Fruit fly (Drosophila melanogaster) whole organism, embryonic: ENCODE measurements around the gene Oscillin.

ENCODE experiments used
- BEAF-32 ChIP-seq: fragments of 200-800 bp; sonication (Bioruptor generic); optimal IDR thresholded peaks from 3 replicates; lab custom pipeline; 2017; ENCODE audit warnings: missing biosample characterization, missing genetic modification characterization, mild to moderate bottlenecking, moderate library complexity, missing genetic modification reagents
- Bteb2 ChIP-seq: fragments of 200-800 bp; sonication (Bioruptor generic); optimal IDR thresholded peaks from 2 replicates; lab custom pipeline; 2016; ENCODE audit warnings: missing biosample characterization, missing genetic modification characterization
- CG10565 ChIP-seq: fragments of 200-800 bp; sonication (Bioruptor generic); optimal IDR thresholded peaks from 3 replicates; lab custom pipeline; 2016; ENCODE audit warnings: missing biosample characterization, mild to moderate bottlenecking, missing genetic modification characterization
- CG12299 ChIP-seq: fragments of 200-800 bp; sonication (Bioruptor generic); optimal IDR thresholded peaks from 2 replicates; lab custom pipeline; 2018; ENCODE audit warnings: missing biosample characterization, mild to moderate bottlenecking, missing genetic modification characterization
- CG12391 ChIP-seq: fragments of 200-800 bp; sonication (Bioruptor generic); optimal IDR thresholded peaks from 3 replicates; lab custom pipeline; 2018; ENCODE audit warnings: missing biosample characterization, mild to moderate bottlenecking, missing genetic modification characterization, moderate library complexity
- CG13287 ChIP-seq: fragments of 200-800 bp; sonication (Bioruptor generic); IDR thresholded peaks from 2 replicates; pipeline ENCODE4 v1.3.6; 2022; ENCODE audit warnings: missing biosample characterization, missing genetic modification characterization; ENCODE audit not compliant: partially characterized antibody
- CG14860 ChIP-seq: fragments of 200-800 bp; sonication (Bioruptor generic); IDR thresholded peaks from 3 replicates; pipeline ENCODE4 v1.3.6; 2022; ENCODE audit warnings: missing biosample characterization, missing genetic modification characterization; ENCODE audit not compliant: partially characterized antibody
- CG17328 ChIP-seq: fragments of 200-800 bp; sonication (Bioruptor generic); IDR thresholded peaks from 2 replicates; pipeline ENCODE4 v1.3.6; 2022; ENCODE audit warnings: missing biosample characterization, missing genetic modification characterization
- CG17568 ChIP-seq: fragments of 200-800 bp; sonication (Bioruptor generic); optimal IDR thresholded peaks from 2 replicates; lab custom pipeline; 2018; ENCODE audit warnings: missing biosample characterization, mild to moderate bottlenecking, missing genetic modification characterization, moderate library complexity
- CG17802 ChIP-seq: fragments of 200-800 bp; sonication (Bioruptor generic); optimal IDR thresholded peaks from 2 replicates; lab custom pipeline; 2018; ENCODE audit warnings: missing biosample characterization, mild to moderate bottlenecking, missing genetic modification characterization, moderate library complexity
- CG18619 ChIP-seq: fragments of 200-800 bp; sonication (Bioruptor generic); optimal IDR thresholded peaks from 3 replicates; lab custom pipeline; 2017; ENCODE audit warnings: missing biosample characterization, mild to moderate bottlenecking, missing genetic modification characterization
- CG31388 ChIP-seq: fragments of 200-800 bp; sonication (Bioruptor generic); optimal IDR thresholded peaks from 2 replicates; lab custom pipeline; 2016; ENCODE audit warnings: missing biosample characterization, missing genetic modification characterization
- CG32532 ChIP-seq: fragments of 200-800 bp; sonication (Bioruptor generic); IDR thresholded peaks from 2 replicates; pipeline ENCODE4 v1.3.6; 2022; ENCODE audit warnings: missing biosample characterization, missing genetic modification characterization
- CG4730 ChIP-seq: fragments of 200-800 bp; sonication (Bioruptor generic); IDR thresholded peaks from 2 replicates; pipeline ENCODE4 v1.3.6; 2022; ENCODE audit warnings: missing biosample characterization, missing genetic modification characterization
- CG6272 ChIP-seq: fragments of 200-800 bp; sonication (Bioruptor generic); IDR thresholded peaks from 2 replicates; pipeline ENCODE4 v1.3.6; 2022; ENCODE audit warnings: missing biosample characterization, missing genetic modification characterization
- CG8924 ChIP-seq: fragments of 200-800 bp; optimal IDR thresholded peaks from 3 replicates; lab custom pipeline; 2019; ENCODE audit warnings: missing biosample characterization, mild to moderate bottlenecking, missing genetic modification characterization, moderate library complexity
- CG9932 ChIP-seq: fragments of 200-800 bp; sonication (Bioruptor generic); IDR thresholded peaks from 2 replicates; pipeline ENCODE4 v1.3.6; 2022; ENCODE audit warnings: missing biosample characterization, missing genetic modification characterization
- Chrac-16 ChIP-seq: fragments of 200-800 bp; sonication (Bioruptor generic); optimal IDR thresholded peaks from 3 replicates; lab custom pipeline; 2016; ENCODE audit warnings: missing biosample characterization, missing genetic modification characterization
- HHEX ChIP-seq: fragments of 200-800 bp; sonication (Bioruptor generic); optimal IDR thresholded peaks from 3 replicates; lab custom pipeline; 2017; ENCODE audit warnings: missing biosample characterization, mild to moderate bottlenecking, missing genetic modification characterization, missing genetic modification reagents
- HLH4C ChIP-seq: fragments of 200-800 bp; sonication (Bioruptor generic); IDR thresholded peaks from 3 replicates; pipeline ENCODE4 v1.3.6; 2022; ENCODE audit warnings: missing biosample characterization, missing genetic modification characterization; ENCODE audit not compliant: partially characterized antibody
- Med ChIP-seq: fragments of 200-800 bp; sonication (Bioruptor generic); peaks from one replicate; lab custom pipeline; 2016; ENCODE audit warnings: missing biosample characterization, missing genetic modification characterization, mild to moderate bottlenecking, inconsistent platforms, moderate library complexity
- Nf-YC ChIP-seq: fragments of 200-800 bp; optimal IDR thresholded peaks from 3 replicates; lab custom pipeline; 2019; ENCODE audit warnings: missing biosample characterization, mild to moderate bottlenecking, missing genetic modification characterization, moderate library complexity
- Trl ChIP-seq, 3 experiments: fragments of >200 bp in 2 of 3; fragments of 200-800 bp in 1 of 3; sonication (Bioruptor generic) in 1 of 3; optimal IDR thresholded peaks; 2 replicates in 1 of 3; 3 replicates in 2 of 3; lab custom pipeline; 2016 to 2017; ENCODE audit warnings: missing biosample characterization in 1 of 3, missing genetic modification characterization in 1 of 3
- al ChIP-seq: fragments of 200-800 bp; sonication (Bioruptor generic); IDR thresholded peaks from 2 replicates; pipeline ENCODE4 v1.3.6; 2022; ENCODE audit warnings: missing biosample characterization, missing genetic modification characterization
- amos ChIP-seq: fragments of 200-800 bp; sonication (Bioruptor generic); IDR thresholded peaks from 2 replicates; pipeline ENCODE4 v1.3.6; 2022; ENCODE audit warnings: missing biosample characterization, missing genetic modification characterization; ENCODE audit not compliant: partially characterized antibody
- bowl ChIP-seq: fragments of 200-800 bp; sonication (Bioruptor generic); IDR thresholded peaks from 2 replicates; pipeline ENCODE4 v1.3.6; 2022; ENCODE audit warnings: missing biosample characterization, missing genetic modification characterization
- crc ChIP-seq: fragments of 200-800 bp; sonication (Bioruptor generic); optimal IDR thresholded peaks from 2 replicates; lab custom pipeline; 2016; ENCODE audit warnings: missing biosample characterization, missing genetic modification characterization
- crol ChIP-seq: fragments of 200-800 bp; sonication (Bioruptor generic); IDR thresholded peaks from 2 replicates; pipeline ENCODE4 v1.3.6; 2022; ENCODE audit warnings: missing biosample characterization, missing genetic modification characterization
- danr ChIP-seq: fragments of 200-800 bp; sonication (Bioruptor generic); IDR thresholded peaks from 2 replicates; pipeline ENCODE4 v1.3.6; 2022; ENCODE audit warnings: missing biosample characterization, missing genetic modification characterization
- emc ChIP-seq: fragments of 200-800 bp; sonication (Bioruptor generic); optimal IDR thresholded peaks from 2 replicates; lab custom pipeline; 2016; ENCODE audit warnings: missing biosample characterization, missing genetic modification characterization
- ems ChIP-seq: fragments of 200-800 bp; sonication (Bioruptor generic); optimal IDR thresholded peaks from 3 replicates; lab custom pipeline; 2016; ENCODE audit warnings: missing biosample characterization, missing genetic modification characterization
- exex ChIP-seq: fragments of 200-800 bp; sonication (Bioruptor generic); optimal IDR thresholded peaks from 4 replicates; lab custom pipeline; 2018; ENCODE audit warnings: missing biosample characterization, mild to moderate bottlenecking, missing genetic modification characterization, moderate library complexity
- fd96Cb ChIP-seq: fragments of 200-800 bp; sonication (Bioruptor generic); optimal IDR thresholded peaks from 2 replicates; lab custom pipeline; 2018; ENCODE audit warnings: missing biosample characterization, mild to moderate bottlenecking, missing genetic modification characterization, moderate library complexity
- gfzf ChIP-seq: fragments of 200-800 bp; sonication (Bioruptor generic); optimal IDR thresholded peaks from 2 replicates; lab custom pipeline; 2016; ENCODE audit warnings: missing biosample characterization, mild to moderate bottlenecking, missing genetic modification characterization, moderate library complexity
- grn ChIP-seq: fragments of 200-800 bp; sonication (Bioruptor generic); optimal IDR thresholded peaks from 3 replicates; lab custom pipeline; 2017; ENCODE audit warnings: missing biosample characterization, missing genetic modification characterization
- h ChIP-seq: fragments of >200 bp; optimal IDR thresholded peaks from 2 replicates; lab custom pipeline; 2017
- hbn ChIP-seq: fragments of 200-800 bp; sonication (Bioruptor generic); IDR thresholded peaks from 2 replicates; pipeline ENCODE4 v1.3.6; 2022; ENCODE audit warnings: missing biosample characterization, missing genetic modification characterization; ENCODE audit not compliant: partially characterized antibody
- her ChIP-seq: fragments of 200-800 bp; sonication (Bioruptor generic); optimal IDR thresholded peaks from 2 replicates; lab custom pipeline; 2016; ENCODE audit warnings: missing biosample characterization, missing genetic modification characterization
- insv ChIP-seq, 2 experiments: fragments of 200-800 bp; sonication (Bioruptor generic); optimal IDR thresholded peaks; 3 replicates each; lab custom pipeline; 2016 to 2018; ENCODE audit warnings: missing biosample characterization in 2 of 2, missing genetic modification characterization in 2 of 2
- inv ChIP-seq: fragments of 200-800 bp; sonication (Bioruptor generic); IDR thresholded peaks from 2 replicates; pipeline ENCODE4 v1.3.6; 2022; ENCODE audit warnings: missing biosample characterization, missing genetic modification characterization; ENCODE audit not compliant: partially characterized antibody
- klu ChIP-seq: fragments of 200-800 bp; sonication (Bioruptor generic); IDR thresholded peaks from 2 replicates; pipeline ENCODE4 v1.3.6; 2022; ENCODE audit warnings: missing biosample characterization, missing genetic modification characterization
- knrl ChIP-seq: fragments of 200-800 bp; sonication (Bioruptor generic); IDR thresholded peaks from 3 replicates; pipeline ENCODE4 v1.3.6; 2022; ENCODE audit warnings: missing biosample characterization, missing genetic modification characterization; ENCODE audit not compliant: partially characterized antibody
- otp ChIP-seq: fragments of 200-800 bp; sonication (Bioruptor generic); IDR thresholded peaks from 3 replicates; pipeline ENCODE4, ENCODE4 v1.3.6; 2022; ENCODE audit warnings: missing biosample characterization, missing genetic modification characterization
- prd ChIP-seq, 3 experiments: fragments of >200 bp in 2 of 3; fragments of 200-800 bp in 1 of 3; sonication (Bioruptor generic) in 1 of 3; optimal IDR thresholded peaks in 2 of 3; IDR thresholded peaks in 1 of 3; 2 replicates in 2 of 3; 3 replicates in 1 of 3; pipeline versions ENCODE4 v1.3.6 to Lab custom; 2017 to 2022; ENCODE audit warnings: missing biosample characterization in 1 of 3, missing genetic modification characterization in 1 of 3
- psq ChIP-seq: fragments of 200-800 bp; sonication (Bioruptor generic); optimal IDR thresholded peaks from 2 replicates; lab custom pipeline; 2017; ENCODE audit warnings: missing biosample characterization, missing genetic modification characterization
- rib ChIP-seq: fragments of 200-800 bp; sonication (Bioruptor generic); IDR thresholded peaks from 2 replicates; pipeline ENCODE4 v1.3.6; 2022; ENCODE audit warnings: missing biosample characterization, missing genetic modification characterization
- tna ChIP-seq: fragments of 200-800 bp; sonication (Bioruptor generic); IDR thresholded peaks from 2 replicates; pipeline ENCODE4 v1.3.6; 2022; ENCODE audit warnings: missing biosample characterization, missing genetic modification characterization; ENCODE audit not compliant: partially characterized antibody
- toy ChIP-seq: fragments of 200-800 bp; sonication (Bioruptor generic); IDR thresholded peaks from 2 replicates; pipeline ENCODE4 v1.3.6; 2022; ENCODE audit warnings: missing biosample characterization, missing genetic modification characterization
- vnd ChIP-seq: fragments of 200-800 bp; sonication (Bioruptor generic); IDR thresholded peaks from 3 replicates; pipeline ENCODE4 v1.3.6; 2022; ENCODE audit warnings: missing biosample characterization, missing genetic modification characterization; ENCODE audit not compliant: partially characterized antibody
- zfh2 ChIP-seq: fragments of 200-800 bp; sonication (Bioruptor generic); optimal IDR thresholded peaks from 2 replicates; lab custom pipeline; 2016; ENCODE audit warnings: missing biosample characterization, missing genetic modification characterization

Gene Oscillin

dm6 chr2L:5532061-5532460 lies 14.8 kb upstream of the Oscillin start, which contains the start of gene Coq6 (continued):
- TF ChIP-seq ems (GFP tag; lab: Kevin White, UChicago): no peak
- TF ChIP-seq tna: 0 out of 2 replicates have a peak, but pooled peaks have one; percentile 30
- TF ChIP-seq her (GFP tag; lab: Kevin White, UChicago): no peak
- TF ChIP-seq HHEX (GFP tag; lab: Kevin White, UChicago): no peak
- TF ChIP-seq prd (optimal IDR thresholded peaks at IDR 0.05; lab: Kevin White, UChicago): no peak
- TF ChIP-seq prd (GFP tag; IDR thresholded peaks at IDR 0.05; lab: Robert Waterston, UW): no peak
- peak; percentile 38; the same call in 1 of the 3 replicates for TF ChIP-seq vnd (GFP tag; lab: Robert Waterston, UW)
- TF ChIP-seq HLH4C: peak; percentile 65; the same call in 2 of the 3 replicates
- TF ChIP-seq CG12299 (tag; lab: Kevin White, UChicago): no peak
- TF ChIP-seq al (GFP tag; lab: Robert Waterston, UW): no peak
- TF ChIP-seq CG9932: peak; percentile 15; the same call in 1 of the 2 replicates
- no peak for TF ChIP-seq CG31388 (GFP tag; lab: Kevin White, UChicago)
- no peak for TF ChIP-seq rib (GFP tag; lab: Robert Waterston, UW)
- TF ChIP-seq hbn: peak; percentile 54
- TF ChIP-seq Trl (optimal IDR thresholded peaks at IDR 0.05; lab: Kevin White, UChicago): no peak
- TF ChIP-seq Trl (GFP tag; optimal IDR thresholded peaks at IDR 0.05; lab: Kevin White, UChicago): no peak
- no peak for TF ChIP-seq CG4730 (GFP tag; lab: Robert Waterston, UW)
- TF ChIP-seq klu (GFP tag; lab: Robert Waterston, UW): no peak
- peak; percentile 49 for TF ChIP-seq knrl (GFP tag; lab: Robert Waterston, UW)
- TF ChIP-seq Bteb2 (GFP tag; lab: Kevin White, UChicago): no peak
- TF ChIP-seq grn (GFP tag; lab: Kevin White, UChicago): no peak
- no peak for TF ChIP-seq CG12391 (tag; lab: Kevin White, UChicago)
- TF ChIP-seq zfh2 (GFP tag; lab: Kevin White, UChicago): no peak
- TF ChIP-seq psq (GFP tag; lab: Kevin White, UChicago): no peak
- TF ChIP-seq danr (GFP tag; lab: Robert Waterston, UW): no peak
- TF ChIP-seq gfzf (GFP tag; lab: Kevin White, UChicago): peak; percentile 0
- TF ChIP-seq CG14860 (GFP tag; lab: Robert Waterston, UW): peak; percentile 50; the same call in 2 of the 3 replicates
- TF ChIP-seq crc (GFP tag; lab: Kevin White, UChicago): no peak
- TF ChIP-seq inv (GFP tag; lab: Robert Waterston, UW): no peak
- TF ChIP-seq exex (tag; lab: Kevin White, UChicago): no peak
- TF ChIP-seq amos: peak; percentile 49; the same call in 1 of the 2 replicates
- TF ChIP-seq CG8924 (tag; lab: Kevin White, UChicago): no peak
- TF ChIP-seq BEAF-32 (GFP tag; lab: Kevin White, UChicago): peak; percentile 62
- TF ChIP-seq Nf-YC (tag; lab: Kevin White, UChicago): no peak
- no peak for TF ChIP-seq toy (GFP tag; lab: Robert Waterston, UW)
- TF ChIP-seq CG17568 (GFP tag; lab: Kevin White, UChicago): no peak
- TF ChIP-seq insv (GFP tag; optimal IDR thresholded peaks at IDR 0.05; lab: Kevin White, UChicago): no peak
- no peak for TF ChIP-seq bowl (GFP tag; lab: Robert Waterston, UW)
- TF ChIP-seq Med (GFP tag; lab: Kevin White, UChicago): peak; percentile 83
- TF ChIP-seq crol (GFP tag; lab: Robert Waterston, UW): no peak
- TF ChIP-seq otp (GFP tag; lab: Robert Waterston, UW): no peak
- TF ChIP-seq CG6272 (GFP tag; lab: Robert Waterston, UW): no peak
- no peak for TF ChIP-seq CG18619 (GFP tag; lab: Kevin White, UChicago)
- TF ChIP-seq CG17802 (tag; lab: Kevin White, UChicago): no peak
- TF ChIP-seq emc: no peak
- peak; percentile 78 for TF ChIP-seq CG13287 (GFP tag; lab: Robert Waterston, UW)
- TF ChIP-seq h (lab: Kevin White, UChicago): no peak
- peak; percentile 42; the same call in 1 of the 2 replicates for TF ChIP-seq CG32532 (GFP tag; lab: Robert Waterston, UW)
- TF ChIP-seq Chrac-16 (GFP tag; lab: Kevin White, UChicago): no peak
- TF ChIP-seq CG10565 (GFP tag; lab: Kevin White, UChicago): no peak
- no peak for TF ChIP-seq fd96Cb (tag; lab: Kevin White, UChicago)
- no peak for TF ChIP-seq CG17328 (GFP tag; lab: Robert Waterston, UW)
